Worm (Caenorhabditis elegans): Measurements from ENCODE around the gene ufm-1.

- TF ChIP-seq him-1 (tag; optimal IDR thresholded peaks at IDR 0.05) (no peak), dao-5 (tag; optimal IDR thresholded peaks at IDR 0.05) (no peak)
Observed at ce11 chrIII:7816463-7816862, 42.3 kb upstream of the ufm-1 start.
